Fruit fly (Drosophila melanogaster) whole organism, embryonic: ENCODE results near the gene Rhp.
A peak's percentile ranks its signal among the peaks of the same experiment; 100 is the strongest.

ENCODE experiments used
- Blimp-1 ChIP-seq: fragments of 200-800 bp; sonication (Bioruptor generic); optimal IDR thresholded peaks from 3 replicates; lab custom pipeline; 2018; ENCODE audit warnings: missing biosample characterization, missing genetic modification characterization, mild to moderate bottlenecking, moderate library complexity, missing genetic modification reagents
- CG10543 ChIP-seq: fragments of 200-800 bp; sonication (Bioruptor generic); optimal IDR thresholded peaks from 3 replicates; lab custom pipeline; 2017; ENCODE audit warnings: missing biosample characterization, mild to moderate bottlenecking, missing genetic modification characterization, moderate library complexity
- CG13624 ChIP-seq: fragments of 200-800 bp; sonication (Bioruptor generic); optimal IDR thresholded peaks from 2 replicates; lab custom pipeline; 2016; ENCODE audit warnings: missing biosample characterization, missing genetic modification characterization
- CG13775 ChIP-seq: fragments of 200-800 bp; sonication (Bioruptor generic); optimal IDR thresholded peaks from 3 replicates; lab custom pipeline; 2017; ENCODE audit warnings: missing biosample characterization, mild to moderate bottlenecking, missing genetic modification characterization
- CG14014 ChIP-seq: fragments of 200-800 bp; sonication (Bioruptor generic); IDR thresholded peaks from 2 replicates; pipeline ENCODE4 v1.3.6; 2022; ENCODE audit warnings: missing biosample characterization, missing genetic modification characterization
- CG1529 ChIP-seq: fragments of 200-800 bp; sonication (Bioruptor generic); optimal IDR thresholded peaks from 3 replicates; lab custom pipeline; 2018; ENCODE audit warnings: missing biosample characterization, missing genetic modification characterization
- CG1603 ChIP-seq: fragments of 200-800 bp; sonication (Bioruptor generic); optimal IDR thresholded peaks from 2 replicates; lab custom pipeline; 2019; ENCODE audit warnings: missing biosample characterization, mild to moderate bottlenecking, missing genetic modification characterization, moderate library complexity
- CG17568 ChIP-seq: fragments of 200-800 bp; sonication (Bioruptor generic); optimal IDR thresholded peaks from 2 replicates; lab custom pipeline; 2018; ENCODE audit warnings: missing biosample characterization, mild to moderate bottlenecking, missing genetic modification characterization, moderate library complexity
- CG17802 ChIP-seq: fragments of 200-800 bp; sonication (Bioruptor generic); optimal IDR thresholded peaks from 2 replicates; lab custom pipeline; 2018; ENCODE audit warnings: missing biosample characterization, mild to moderate bottlenecking, missing genetic modification characterization, moderate library complexity
- CG18619 ChIP-seq: fragments of 200-800 bp; sonication (Bioruptor generic); optimal IDR thresholded peaks from 3 replicates; lab custom pipeline; 2017; ENCODE audit warnings: missing biosample characterization, mild to moderate bottlenecking, missing genetic modification characterization
- CG18764 ChIP-seq: fragments of 200-800 bp; sonication (Bioruptor generic); optimal IDR thresholded peaks from 3 replicates; lab custom pipeline; 2016; ENCODE audit warnings: missing biosample characterization, missing genetic modification characterization
- CG2712 ChIP-seq: fragments of 200-800 bp; optimal IDR thresholded peaks from 3 replicates; lab custom pipeline; 2019; ENCODE audit warnings: missing biosample characterization, mild to moderate bottlenecking, missing genetic modification characterization, moderate library complexity
- CG4328 ChIP-seq: fragments of 200-800 bp; sonication (Bioruptor generic); optimal IDR thresholded peaks from 3 replicates; lab custom pipeline; 2017; ENCODE audit warnings: missing biosample characterization, missing genetic modification reagents, missing genetic modification characterization
- CG4424 ChIP-seq: fragments of 200-800 bp; sonication (Bioruptor generic); optimal IDR thresholded peaks from 3 replicates; lab custom pipeline; 2016; ENCODE audit warnings: missing biosample characterization, missing genetic modification characterization
- CG5245 ChIP-seq: fragments of 200-800 bp; sonication (Bioruptor generic); optimal IDR thresholded peaks from 3 replicates; lab custom pipeline; 2016; ENCODE audit warnings: missing biosample characterization, missing genetic modification characterization
- CG6791 ChIP-seq: fragments of 200-800 bp; sonication (Bioruptor generic); IDR thresholded peaks from 3 replicates; pipeline ENCODE4 v1.3.6; 2022; ENCODE audit warnings: missing biosample characterization, missing genetic modification characterization; ENCODE audit not compliant: partially characterized antibody
- CG7357 ChIP-seq: fragments of 200-800 bp; sonication (Bioruptor generic); IDR thresholded peaks from 3 replicates; pipeline ENCODE4 v1.3.6; 2022; ENCODE audit warnings: missing biosample characterization, missing genetic modification characterization
- CG7928 ChIP-seq: fragments of 200-800 bp; sonication (Bioruptor generic); optimal IDR thresholded peaks from 2 replicates; lab custom pipeline; 2017; ENCODE audit warnings: missing biosample characterization, mild to moderate bottlenecking, missing genetic modification characterization
- CG8359 ChIP-seq: fragments of 200-800 bp; sonication (Bioruptor generic); optimal IDR thresholded peaks from 2 replicates; lab custom pipeline; 2017; ENCODE audit warnings: missing biosample characterization, mild to moderate bottlenecking, missing genetic modification characterization, borderline replicate concordance
- CG9876 ChIP-seq: fragments of 200-800 bp; sonication (Bioruptor generic); optimal IDR thresholded peaks from 2 replicates; lab custom pipeline; 2016; ENCODE audit warnings: missing biosample characterization, missing genetic modification characterization
- Dbx ChIP-seq: fragments of 200-800 bp; sonication (Bioruptor generic); IDR thresholded peaks from 3 replicates; pipeline ENCODE4 v1.3.6; 2022; ENCODE audit warnings: missing biosample characterization, missing genetic modification characterization
- Hmr ChIP-seq: fragments of 200-800 bp; sonication (Bioruptor generic); optimal IDR thresholded peaks from 3 replicates; lab custom pipeline; 2017; ENCODE audit warnings: mild to moderate bottlenecking, missing biosample characterization, missing genetic modification reagents, missing genetic modification characterization
- NK7.1 ChIP-seq: fragments of 200-800 bp; sonication (Bioruptor generic); optimal IDR thresholded peaks from 3 replicates; lab custom pipeline; 2016; ENCODE audit warnings: missing biosample characterization, missing genetic modification characterization
- Nf-YA ChIP-seq: fragments of 200-800 bp; sonication (Bioruptor generic); IDR thresholded peaks from 2 replicates; pipeline ENCODE4 v1.3.6; 2022; ENCODE audit warnings: missing biosample characterization, missing genetic modification characterization
- Pdp1 ChIP-seq, 2 experiments: fragments of 200-800 bp; sonication (Bioruptor generic); optimal IDR thresholded peaks; 3 replicates each; lab custom pipeline; 2016; ENCODE audit warnings: missing biosample characterization in 2 of 2, missing genetic modification characterization in 2 of 2, mild to moderate bottlenecking in 1 of 2, moderate library complexity in 1 of 2
- Poxn ChIP-seq: fragments of 200-800 bp; sonication (Bioruptor generic); IDR thresholded peaks from 2 replicates; pipeline ENCODE4 v1.3.6; 2022; ENCODE audit warnings: missing biosample characterization, missing genetic modification characterization
- Rfx ChIP-seq: fragments of 200-800 bp; sonication (Bioruptor generic); IDR thresholded peaks from 2 replicates; pipeline ENCODE4 v1.3.6; 2022; ENCODE audit warnings: missing biosample characterization, missing genetic modification characterization
- Stat92E ChIP-seq, 3 experiments: fragments of >200 bp in 2 of 3; fragments of 200-800 bp in 1 of 3; sonication (Bioruptor generic) in 1 of 3; optimal IDR thresholded peaks; 2 replicates each; lab custom pipeline; 2017 to 2019; ENCODE audit warnings: missing biosample characterization in 3 of 3, missing genetic modification characterization in 3 of 3, mild to moderate bottlenecking in 1 of 3, moderate library complexity in 1 of 3
- ash1 ChIP-seq: fragments of 200-800 bp; sonication (Bioruptor generic); optimal IDR thresholded peaks from 2 replicates; lab custom pipeline; 2018; ENCODE audit warnings: missing biosample characterization, mild to moderate bottlenecking, missing genetic modification characterization
- br ChIP-seq: fragments of >200 bp; optimal IDR thresholded peaks from 2 replicates; lab custom pipeline; 2017
- cas ChIP-seq: fragments of 200-800 bp; sonication (Bioruptor generic); IDR thresholded peaks from 2 replicates; pipeline ENCODE4 v1.3.6; 2022; ENCODE audit warnings: missing biosample characterization, missing genetic modification characterization
- dm ChIP-seq: fragments of 200-800 bp; sonication (Bioruptor generic); optimal IDR thresholded peaks from 3 replicates; lab custom pipeline; 2016; ENCODE audit warnings: missing biosample characterization, missing genetic modification characterization
- dysf ChIP-seq: fragments of 200-800 bp; sonication (Bioruptor generic); IDR thresholded peaks from 3 replicates; pipeline ENCODE4 v1.3.6; 2022; ENCODE audit warnings: missing biosample characterization, missing genetic modification characterization
- ems ChIP-seq: fragments of 200-800 bp; sonication (Bioruptor generic); optimal IDR thresholded peaks from 3 replicates; lab custom pipeline; 2016; ENCODE audit warnings: missing biosample characterization, missing genetic modification characterization
- ewg ChIP-seq: fragments of 200-800 bp; sonication (Bioruptor generic); optimal IDR thresholded peaks from 3 replicates; lab custom pipeline; 2017; ENCODE audit warnings: mild to moderate bottlenecking, missing biosample characterization, missing genetic modification reagents, missing genetic modification characterization
- gfzf ChIP-seq: fragments of 200-800 bp; sonication (Bioruptor generic); optimal IDR thresholded peaks from 2 replicates; lab custom pipeline; 2016; ENCODE audit warnings: missing biosample characterization, mild to moderate bottlenecking, missing genetic modification characterization, moderate library complexity
- inv ChIP-seq: fragments of 200-800 bp; sonication (Bioruptor generic); IDR thresholded peaks from 2 replicates; pipeline ENCODE4 v1.3.6; 2022; ENCODE audit warnings: missing biosample characterization, missing genetic modification characterization; ENCODE audit not compliant: partially characterized antibody
- lola ChIP-seq, 3 experiments: fragments of >200 bp in 2 of 3; fragments of 200-800 bp in 1 of 3; sonication (Bioruptor generic) in 1 of 3; optimal IDR thresholded peaks; 2 replicates each; lab custom pipeline; 2017 to 2019; ENCODE audit warnings: missing biosample characterization in 3 of 3, missing genetic modification characterization in 3 of 3, mild to moderate bottlenecking in 1 of 3, moderate library complexity in 1 of 3
- nerfin-2 ChIP-seq: fragments of 200-800 bp; sonication (Bioruptor generic); IDR thresholded peaks from 2 replicates; pipeline ENCODE4 v1.3.6; 2022; ENCODE audit warnings: missing biosample characterization, missing genetic modification characterization; ENCODE audit not compliant: partially characterized antibody
- peb ChIP-seq: fragments of 200-800 bp; sonication (Bioruptor generic); IDR thresholded peaks from 2 replicates; pipeline ENCODE4 v1.3.6; 2022; ENCODE audit warnings: missing biosample characterization, missing genetic modification characterization
- ranshi ChIP-seq: fragments of 200-800 bp; sonication (Bioruptor generic); IDR thresholded peaks from 2 replicates; pipeline ENCODE4 v1.3.6; 2022; ENCODE audit warnings: missing biosample characterization, missing genetic modification characterization
- ro ChIP-seq: fragments of 200-800 bp; sonication (Bioruptor generic); IDR thresholded peaks from 2 replicates; pipeline ENCODE4 v1.3.6; 2022; ENCODE audit warnings: missing biosample characterization, missing genetic modification characterization
- slp2 ChIP-seq: fragments of 200-800 bp; sonication (Bioruptor generic); optimal IDR thresholded peaks from 2 replicates; lab custom pipeline; 2016; ENCODE audit warnings: missing biosample characterization, missing genetic modification characterization
- tgo ChIP-seq: fragments of 200-800 bp; sonication (Bioruptor generic); IDR thresholded peaks from 3 replicates; pipeline ENCODE4 v1.3.6; 2022; ENCODE audit warnings: missing biosample characterization, missing genetic modification characterization
- twi ChIP-seq: fragments of 200-800 bp; optimal IDR thresholded peaks from 2 replicates; lab custom pipeline; 2019; ENCODE audit warnings: missing biosample characterization, mild to moderate bottlenecking, missing genetic modification characterization, moderate library complexity
- usp ChIP-seq: fragments of >200 bp; optimal IDR thresholded peaks from 2 replicates; lab custom pipeline; 2017; ENCODE audit warnings: missing biosample characterization, missing genetic modification characterization
- vfl ChIP-seq: fragments of 200-800 bp; sonication (Bioruptor generic); optimal IDR thresholded peaks from 2 replicates; lab custom pipeline; 2016; ENCODE audit warnings: missing biosample characterization, missing genetic modification characterization
- wek ChIP-seq: fragments of 200-800 bp; sonication (Bioruptor generic); optimal IDR thresholded peaks from 3 replicates; lab custom pipeline; 2018; ENCODE audit warnings: missing biosample characterization, mild to moderate bottlenecking, missing genetic modification characterization, moderate library complexity
- zen ChIP-seq: fragments of 200-800 bp; sonication (Bioruptor generic); optimal IDR thresholded peaks from 3 replicates; lab custom pipeline; 2018; ENCODE audit warnings: missing biosample characterization, mild to moderate bottlenecking, missing genetic modification characterization, moderate library complexity
- zfh1 ChIP-seq: fragments of 200-800 bp; sonication (Bioruptor generic); IDR thresholded peaks from 3 replicates; pipeline ENCODE4 v1.3.6; 2022; ENCODE audit warnings: missing biosample characterization, missing genetic modification characterization

Gene Rhp

DNA sequence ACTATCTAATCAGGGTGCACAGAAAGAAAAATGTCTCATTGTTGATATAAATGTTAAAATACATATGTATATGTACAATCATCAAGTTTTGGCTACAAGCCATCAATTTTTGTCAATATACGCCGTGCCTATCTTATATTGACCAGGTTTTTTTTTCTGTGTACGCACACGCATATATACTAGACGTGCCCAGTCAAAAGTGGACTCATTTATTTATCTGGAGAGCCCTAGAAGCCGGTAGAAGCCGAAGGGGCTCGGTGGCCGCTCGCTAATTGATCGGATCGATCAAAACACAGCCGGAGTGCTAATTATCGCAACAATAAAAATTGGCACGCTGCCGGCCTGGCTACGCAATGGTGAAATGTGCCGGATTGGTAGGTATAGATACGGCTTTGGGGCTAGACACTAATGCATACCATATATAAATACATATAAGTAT lies 48.4 kb upstream of the Rhp start (continued):
- peak; percentile 61 for TF ChIP-seq CG2712 (tag; lab: Kevin White, UChicago)
- peak; percentile 60 for TF ChIP-seq vfl (GFP tag; lab: Kevin White, UChicago)
- peak; percentile 48 for TF ChIP-seq CG13775
- no peak for TF ChIP-seq br (lab: Kevin White, UChicago)
- peak; percentile 58 for TF ChIP-seq CG4328
- peak; percentile 76 for TF ChIP-seq CG18619 (GFP tag; lab: Kevin White, UChicago)
- TF ChIP-seq ro = no peak
- no peak for TF ChIP-seq CG9876 (GFP tag; lab: Kevin White, UChicago)
- peak; percentile 80 for TF ChIP-seq CG14014 (GFP tag; lab: Robert Waterston, UW)
- TF ChIP-seq ash1 = peak; percentile 42
- peak; percentile 73; the same call in 2 of the 3 replicates for TF ChIP-seq zfh1
- peak; percentile 72 for TF ChIP-seq tgo (GFP tag; lab: Robert Waterston, UW)
- peak; percentile 48 for TF ChIP-seq Blimp-1
- TF ChIP-seq lola (GFP tag; optimal IDR thresholded peaks at IDR 0.05; lab: Kevin White, UChicago) = peak in 1 of 3 experiments; percentile 25
- TF ChIP-seq ranshi (GFP tag; lab: Robert Waterston, UW) = peak; percentile 78
- TF ChIP-seq cas (GFP tag; lab: Robert Waterston, UW) = peak; percentile 73
- TF ChIP-seq Pdp1 (GFP tag; optimal IDR thresholded peaks at IDR 0.05; lab: Kevin White, UChicago) = peak; percentile 58 to 63
- peak; percentile 18 for TF ChIP-seq CG5245 (GFP tag; lab: Kevin White, UChicago)
- TF ChIP-seq CG7357 (GFP tag; lab: Robert Waterston, UW) = peak; percentile 26; the same call in 1 of the 3 replicates
- peak; percentile 15 for TF ChIP-seq CG7928 (GFP tag; lab: Kevin White, UChicago)
- peak; percentile 40 for TF ChIP-seq CG13624 (GFP tag; lab: Kevin White, UChicago)
- TF ChIP-seq CG6791 (GFP tag; lab: Robert Waterston, UW) = no peak
- peak; percentile 56 for TF ChIP-seq CG1603 (tag; lab: Kevin White, UChicago)
- TF ChIP-seq usp (GFP tag; lab: Kevin White, UChicago) = no peak
- no peak for TF ChIP-seq twi (tag; lab: Kevin White, UChicago)
- peak; percentile 66 for TF ChIP-seq ems (GFP tag; lab: Kevin White, UChicago)
- peak; percentile 88 for TF ChIP-seq Dbx (GFP tag; lab: Robert Waterston, UW)
- TF ChIP-seq CG17568 (GFP tag; lab: Kevin White, UChicago) = no peak
- peak; percentile 47 for TF ChIP-seq NK7.1
- TF ChIP-seq nerfin-2 = no peak
- no peak for TF ChIP-seq peb (GFP tag; lab: Robert Waterston, UW)
- peak; percentile 92 for TF ChIP-seq Rfx
- TF ChIP-seq CG4424 (GFP tag; lab: Kevin White, UChicago) = peak; percentile 19
- TF ChIP-seq Nf-YA (GFP tag; lab: Robert Waterston, UW) = 0 out of 2 replicates have a peak, but pooled peaks have one; percentile 48
- TF ChIP-seq Stat92E (GFP tag; optimal IDR thresholded peaks at IDR 0.05; lab: Kevin White, UChicago) = no peak
- TF ChIP-seq Hmr (GFP tag; lab: Kevin White, UChicago) = peak; percentile 89
- TF ChIP-seq CG17802 (tag; lab: Kevin White, UChicago) = no peak
- peak; percentile 80 for TF ChIP-seq CG10543 (GFP tag; lab: Kevin White, UChicago)
- peak; percentile 33 for TF ChIP-seq ewg (GFP tag; lab: Kevin White, UChicago)
- no peak for TF ChIP-seq gfzf
- TF ChIP-seq dm = no peak
- no peak for TF ChIP-seq slp2 (GFP tag; lab: Kevin White, UChicago)
- peak; percentile 45 for TF ChIP-seq CG18764 (GFP tag; lab: Kevin White, UChicago)
- TF ChIP-seq zen (tag; lab: Kevin White, UChicago) = no peak
- TF ChIP-seq CG8359 (GFP tag; lab: Kevin White, UChicago) = no peak
- 0 out of 2 replicates have a peak, but pooled peaks have one; percentile 30 for TF ChIP-seq Poxn (GFP tag; lab: Robert Waterston, UW)
- TF ChIP-seq dysf (GFP tag; lab: Robert Waterston, UW) = peak; percentile 83
- peak; percentile 30 for TF ChIP-seq CG1529
- no peak for TF ChIP-seq inv (GFP tag; lab: Robert Waterston, UW)
- no peak for TF ChIP-seq wek
